Worm (Caenorhabditis elegans) whole organism, mixed stage, embryonic: ENCODE results near the gene memb-2.

Experiments used
- M03D4.4 ChIP-seq: sonication (generic microtip); optimal IDR thresholded peaks from 2 replicates; lab custom pipeline; 2017; ENCODE audit warnings: mild to moderate bottlenecking, missing genetic modification characterization, missing compliant biosample characterization
- bed-3 ChIP-seq: fragments of 200-800 bp; sonication (Bioruptor generic); optimal IDR thresholded peaks from 3 replicates; lab custom pipeline; 2018; ENCODE audit warnings: mild to moderate bottlenecking, missing genetic modification characterization, moderate library complexity, missing compliant biosample characterization
- blmp-1 ChIP-seq: fragments of 150-350 bp; optimal IDR thresholded peaks from 2 replicates; lab custom pipeline; 2014; ENCODE audit warnings: missing biosample characterization, missing genetic modification characterization
- ceh-39 ChIP-seq: fragments of 150-350 bp; optimal IDR thresholded peaks from 2 replicates; lab custom pipeline; 2014; ENCODE audit warnings: missing biosample characterization, missing genetic modification characterization
- ceh-43 ChIP-seq: fragments of 200-800 bp; sonication (Bioruptor generic); optimal IDR thresholded peaks from 2 replicates; lab custom pipeline; 2018; ENCODE audit warnings: mild to moderate bottlenecking, missing genetic modification characterization, moderate library complexity, missing compliant biosample characterization
- ceh-83 ChIP-seq: fragments of 200-800 bp; sonication (Bioruptor generic); optimal IDR thresholded peaks from 2 replicates; lab custom pipeline; 2018; ENCODE audit warnings: mild to moderate bottlenecking, missing genetic modification characterization, missing compliant biosample characterization
- ces-1 ChIP-seq: fragments of 150-350 bp; optimal IDR thresholded peaks from 2 replicates; lab custom pipeline; 2014; ENCODE audit warnings: missing biosample characterization, missing genetic modification reagents, missing genetic modification characterization
- cnd-1 ChIP-seq: fragments of 200-800 bp; sonication (Bioruptor generic); optimal IDR thresholded peaks from 2 replicates; lab custom pipeline; 2018; ENCODE audit warnings: mild to moderate bottlenecking, missing genetic modification characterization, missing compliant biosample characterization
- elt-1 ChIP-seq: sonication (generic microtip); optimal IDR thresholded peaks from 2 replicates; lab custom pipeline; 2017; ENCODE audit warnings: missing genetic modification characterization, mild to moderate bottlenecking, missing compliant biosample characterization, antibody characterized with exemption, moderate library complexity, borderline replicate concordance; ENCODE audit not compliant: insufficient read depth
- elt-3 ChIP-seq: fragments of 150-350 bp; optimal IDR thresholded peaks from 2 replicates; lab custom pipeline; 2014; ENCODE audit warnings: missing biosample characterization, missing genetic modification characterization
- flh-1 ChIP-seq: fragments of 200-800 bp; sonication (Bioruptor generic); optimal IDR thresholded peaks from 2 replicates; lab custom pipeline; 2018; ENCODE audit warnings: mild to moderate bottlenecking, missing genetic modification characterization, moderate library complexity, missing compliant biosample characterization
- ham-2 ChIP-seq: fragments of 200-800 bp; sonication (Bioruptor generic); optimal IDR thresholded peaks from 2 replicates; lab custom pipeline; 2018; ENCODE audit warnings: mild to moderate bottlenecking, missing genetic modification characterization, missing compliant biosample characterization
- hlh-1 ChIP-seq: fragments of 150-350 bp; optimal IDR thresholded peaks from 2 replicates; lab custom pipeline; 2014; ENCODE audit warnings: missing biosample characterization, missing genetic modification reagents, missing genetic modification characterization
- lin-13 ChIP-seq: fragments of 150-350 bp; optimal IDR thresholded peaks from 2 replicates; lab custom pipeline; 2014; ENCODE audit warnings: missing biosample characterization, missing genetic modification characterization
- lin-32 ChIP-seq: fragments of 200-800 bp; sonication (Bioruptor generic); optimal IDR thresholded peaks from 2 replicates; lab custom pipeline; 2018; ENCODE audit warnings: mild to moderate bottlenecking, missing genetic modification characterization, missing compliant biosample characterization
- lsy-2 ChIP-seq: fragments of 150-350 bp; optimal IDR thresholded peaks from 2 replicates; lab custom pipeline; 2014; ENCODE audit warnings: missing biosample characterization, missing genetic modification characterization
- mab-5 ChIP-seq: fragments of 150-350 bp; optimal IDR thresholded peaks from 2 replicates; lab custom pipeline; 2014; ENCODE audit warnings: missing biosample characterization, missing genetic modification characterization
- mep-1 ChIP-seq: fragments of 150-350 bp; optimal IDR thresholded peaks from 2 replicates; lab custom pipeline; 2017; ENCODE audit warnings: missing biosample characterization, missing genetic modification reagents, missing genetic modification characterization, inconsistent platforms
- nhr-12 ChIP-seq: fragments of 150-350 bp; optimal IDR thresholded peaks from 2 replicates; lab custom pipeline; 2014; ENCODE audit warnings: missing biosample characterization, missing genetic modification characterization
- nhr-2 ChIP-seq: fragments of 150-350 bp; optimal IDR thresholded peaks from 2 replicates; lab custom pipeline; 2014; ENCODE audit warnings: missing biosample characterization, missing genetic modification characterization
- nhr-28 ChIP-seq: fragments of 150-350 bp; optimal IDR thresholded peaks from 2 replicates; lab custom pipeline; 2014; ENCODE audit warnings: missing biosample characterization, missing genetic modification characterization
- pha-4 ChIP-seq: fragments of 150-350 bp; optimal IDR thresholded peaks from 2 replicates; lab custom pipeline; 2018; ENCODE audit warnings: missing biosample characterization, missing genetic modification reagents, missing genetic modification characterization
- sem-2 ChIP-seq: fragments of 200-800 bp; sonication (Bioruptor generic); optimal IDR thresholded peaks from 2 replicates; lab custom pipeline; 2018; ENCODE audit warnings: mild to moderate bottlenecking, missing genetic modification characterization, missing compliant biosample characterization
- snpc-4 ChIP-seq: fragments of 150-350 bp; optimal IDR thresholded peaks from 2 replicates; lab custom pipeline; 2014; ENCODE audit warnings: missing biosample characterization, missing genetic modification characterization
- sptf-1 ChIP-seq: sonication (generic microtip); optimal IDR thresholded peaks from 2 replicates; lab custom pipeline; 2017; ENCODE audit warnings: mild to moderate bottlenecking, missing genetic modification characterization, moderate library complexity, missing compliant biosample characterization
- tbx-8 ChIP-seq: fragments of 200-800 bp; sonication (Bioruptor generic); optimal IDR thresholded peaks from 2 replicates; lab custom pipeline; 2018; ENCODE audit warnings: mild to moderate bottlenecking, missing genetic modification characterization, moderate library complexity, missing compliant biosample characterization
- unc-120 ChIP-seq: sonication (generic microtip); optimal IDR thresholded peaks from 2 replicates; lab custom pipeline; 2017; ENCODE audit warnings: missing genetic modification characterization, missing compliant biosample characterization; ENCODE audit not compliant: poor library complexity, severe bottlenecking
- unc-39 ChIP-seq: fragments of 150-350 bp; optimal IDR thresholded peaks from 2 replicates; lab custom pipeline; 2014; ENCODE audit warnings: missing biosample characterization, missing genetic modification characterization
- unc-62 ChIP-seq: fragments of 150-350 bp; optimal IDR thresholded peaks from 2 replicates; lab custom pipeline; 2014; ENCODE audit warnings: missing biosample characterization, missing genetic modification reagents, missing genetic modification characterization
- zip-8 ChIP-seq: fragments of 150-350 bp; optimal IDR thresholded peaks from 2 replicates; lab custom pipeline; 2014; ENCODE audit warnings: missing biosample characterization, missing genetic modification characterization
- ztf-11 ChIP-seq: fragments of 150-350 bp; optimal IDR thresholded peaks from 2 replicates; lab custom pipeline; 2014; ENCODE audit warnings: missing biosample characterization, missing genetic modification characterization

memb-2 gene

DNA sequence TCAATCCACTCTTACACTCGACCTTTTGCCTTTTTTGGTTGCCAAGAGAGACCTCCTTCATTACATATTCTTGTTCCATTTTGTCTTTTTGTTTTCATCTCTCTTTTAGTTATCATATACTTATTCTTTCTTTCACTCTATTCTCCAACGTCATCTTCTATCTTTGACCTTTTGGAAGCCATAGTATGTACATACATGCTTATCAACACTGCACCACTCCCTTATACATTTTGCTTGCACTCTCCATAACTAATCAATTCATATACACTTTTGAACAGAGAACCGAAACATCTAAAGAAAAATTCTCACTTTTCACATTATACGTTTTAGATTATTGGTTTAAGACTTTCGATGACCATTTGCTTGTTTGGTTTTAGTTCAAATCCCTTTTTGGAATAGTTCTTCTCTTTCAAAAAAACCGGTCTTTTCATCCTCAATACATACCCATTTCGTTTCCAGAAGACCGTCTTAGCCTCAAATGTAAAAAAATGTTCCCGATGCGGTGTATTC is 34.1 kb upstream of the memb-2 start, which contains the start of gene hex-2:
Gene hex-2, plus strand, starts transcription at position 460 of the 510 bp plus-strand sequence.
- TF ChIP-seq nhr-28 (tag; lab: Kevin White, UChicago) = no peak
- TF ChIP-seq ces-1 (GFP tag; lab: Kevin White, UChicago) = no peak

DNA sequence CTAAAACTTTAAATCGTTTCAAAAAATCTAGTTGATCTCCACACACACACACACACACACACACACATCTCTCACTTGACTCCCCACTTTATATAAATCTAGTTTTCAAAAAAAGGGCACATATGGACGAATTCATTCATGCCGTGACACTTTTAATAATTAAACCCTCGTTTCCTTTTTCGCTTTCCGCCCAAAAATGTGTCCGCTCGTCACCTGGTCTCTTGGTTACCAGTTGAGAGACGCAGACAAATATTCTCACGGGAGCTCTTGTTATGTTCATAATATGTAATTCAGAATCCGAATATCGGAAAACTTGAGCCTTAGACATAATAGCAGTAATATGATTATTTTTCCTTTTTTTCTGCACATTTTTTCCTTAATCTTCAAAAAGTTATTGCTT is 32.0 kb upstream of the memb-2 start:
- TF ChIP-seq lsy-2 (no peak), ces-1 (GFP tag; lab: Kevin White, UChicago) (peak; percentile 3), pha-4 (no peak), flh-1 (GFP tag; lab: Kevin White, UChicago) (no peak), nhr-12 (tag; lab: Kevin White, UChicago) (no peak)

ce11 chrV:5647359-5647758 is 27.4 kb upstream of the memb-2 start, which contains the start of gene C14C11.4:
Gene C14C11.4, plus strand, starts transcription at chrV:5647610.
- TF ChIP-seq ceh-83 (GFP tag; lab: Kevin White, UChicago) (no peak), ces-1 (GFP tag; lab: Kevin White, UChicago) (no peak), blmp-1 (no peak), cnd-1 (no peak), mab-5 (tag; lab: Kevin White, UChicago) (no peak), hlh-1 (tag; lab: Kevin White, UChicago) (no peak), elt-3 (tag; lab: Kevin White, UChicago) (no peak), bed-3 (no peak), tbx-8 (GFP tag; lab: Kevin White, UChicago) (no peak), elt-1 (tag; lab: Kevin White, UChicago) (no peak), pha-4 (no peak), sptf-1 (tag; lab: Kevin White, UChicago) (no peak)

DNA sequence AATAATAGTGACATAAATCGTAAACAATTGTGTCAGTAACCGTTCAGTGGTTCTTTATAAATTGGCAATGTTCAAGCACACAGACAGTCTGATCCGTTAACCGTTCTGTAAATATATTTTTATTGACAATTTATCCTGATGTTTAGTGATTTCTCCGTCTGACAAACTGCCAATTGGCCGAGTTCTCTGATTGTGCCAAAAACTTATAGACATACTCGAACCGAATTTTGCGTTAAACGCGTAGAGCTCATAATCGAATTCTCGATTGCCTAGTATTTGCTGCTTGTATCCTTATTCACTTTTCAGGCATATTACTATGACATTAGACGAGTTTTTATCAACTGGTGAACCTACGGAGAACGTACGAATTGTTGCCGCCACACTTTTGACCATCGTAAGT is 24.2 kb upstream of the memb-2 start, which contains the start of gene srx-117:
Gene srx-117, plus strand, starts transcription at position 301 of the 400 bp plus-strand sequence.
- TF ChIP-seq ham-2 (GFP tag; lab: Kevin White, UChicago) (no peak), ces-1 (GFP tag; lab: Kevin White, UChicago) (no peak), elt-3 (tag; lab: Kevin White, UChicago) (no peak), tbx-8 (GFP tag; lab: Kevin White, UChicago) (no peak), flh-1 (GFP tag; lab: Kevin White, UChicago) (no peak), zip-8 (no peak), lin-13 (tag; lab: Kevin White, UChicago) (no peak), snpc-4 (tag; lab: Kevin White, UChicago) (no peak), ceh-43 (no peak), unc-120 (tag; lab: Kevin White, UChicago) (no peak), mab-5 (tag; lab: Kevin White, UChicago) (no peak), nhr-12 (tag; lab: Kevin White, UChicago) (no peak), hlh-1 (tag; lab: Kevin White, UChicago) (no peak), sptf-1 (tag; lab: Kevin White, UChicago) (no peak), unc-39 (tag; lab: Kevin White, UChicago) (no peak), lsy-2 (no peak)

DNA sequence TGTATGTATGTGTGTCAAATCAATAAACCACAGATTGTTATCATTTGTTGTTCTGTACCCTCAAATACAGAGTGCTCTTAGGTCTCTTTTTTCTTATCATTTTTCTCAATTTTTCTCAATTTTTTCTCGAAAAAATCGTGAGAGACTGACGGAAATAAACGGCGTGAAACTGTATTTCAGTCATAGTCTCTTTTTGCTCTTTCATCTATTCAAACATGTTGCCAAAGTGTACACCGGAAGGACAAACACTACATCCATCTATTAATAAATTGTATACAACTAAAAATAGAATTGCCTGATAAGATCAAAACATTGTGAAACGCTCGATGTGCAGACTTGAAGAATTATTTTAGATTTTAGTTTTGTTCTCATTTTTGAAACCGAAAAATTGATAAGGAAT is 14.5 kb upstream of the memb-2 start:
- TF ChIP-seq unc-120 (tag; lab: Kevin White, UChicago) (no peak), unc-62 (GFP tag; lab: Kevin White, UChicago) (no peak), lsy-2 (no peak), nhr-28 (tag; lab: Kevin White, UChicago) (no peak), lin-32 (GFP tag; lab: Kevin White, UChicago) (no peak), M03D4.4 (no peak), sptf-1 (tag; lab: Kevin White, UChicago) (no peak), bed-3 (no peak), elt-1 (tag; lab: Kevin White, UChicago) (no peak), tbx-8 (GFP tag; lab: Kevin White, UChicago) (no peak), ceh-39 (tag; lab: Kevin White, UChicago) (no peak), ztf-11 (tag; lab: Kevin White, UChicago) (no peak), ceh-83 (GFP tag; lab: Kevin White, UChicago) (no peak), zip-8 (no peak), unc-39 (tag; lab: Kevin White, UChicago) (no peak)

DNA sequence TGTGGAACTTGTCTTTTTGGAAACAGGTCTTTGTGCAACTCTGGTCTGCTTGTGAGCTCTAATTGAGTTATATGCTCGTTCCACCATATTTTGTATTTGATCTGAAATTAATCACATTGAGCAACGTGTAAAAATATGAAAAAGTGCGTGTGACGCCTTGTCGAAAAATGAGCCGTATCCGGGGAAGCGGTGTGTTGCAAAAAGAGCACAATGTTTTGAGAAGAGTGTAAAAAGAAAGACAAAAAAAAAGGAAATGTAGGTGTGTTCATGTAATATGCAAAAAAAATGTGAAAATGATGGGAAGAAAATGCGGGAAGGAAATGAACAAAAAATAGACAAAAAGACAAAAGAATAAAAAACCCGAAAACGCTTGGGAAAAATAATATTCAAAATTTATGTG is 10.9 kb upstream of the memb-2 start, which contains the start of gene acy-4:
Gene acy-4, minus strand, starts transcription at position 101 of the 400 bp plus-strand sequence.
- TF ChIP-seq bed-3 = no peak
- TF ChIP-seq tbx-8 (GFP tag; lab: Kevin White, UChicago) = no peak
- no peak for TF ChIP-seq lsy-2
- no peak for TF ChIP-seq unc-62 (GFP tag; lab: Kevin White, UChicago)
- TF ChIP-seq ces-1 (GFP tag; lab: Kevin White, UChicago) = no peak
- no peak for TF ChIP-seq ztf-11 (tag; lab: Kevin White, UChicago)
- TF ChIP-seq nhr-28 (tag; lab: Kevin White, UChicago) = no peak
- TF ChIP-seq elt-1 (tag; lab: Kevin White, UChicago) = no peak
- TF ChIP-seq sem-2 = no peak
- no peak for TF ChIP-seq pha-4
- no peak for TF ChIP-seq mab-5 (tag; lab: Kevin White, UChicago)
- no peak for TF ChIP-seq mep-1 (tag; lab: Kevin White, UChicago)
- no peak for TF ChIP-seq nhr-2
- no peak for TF ChIP-seq zip-8
- no peak for TF ChIP-seq ham-2 (GFP tag; lab: Kevin White, UChicago)
- TF ChIP-seq, all 35 proteins: peak for 0
